Worm (Caenorhabditis elegans): ENCODE data around the gene srd-25.

DNA sequence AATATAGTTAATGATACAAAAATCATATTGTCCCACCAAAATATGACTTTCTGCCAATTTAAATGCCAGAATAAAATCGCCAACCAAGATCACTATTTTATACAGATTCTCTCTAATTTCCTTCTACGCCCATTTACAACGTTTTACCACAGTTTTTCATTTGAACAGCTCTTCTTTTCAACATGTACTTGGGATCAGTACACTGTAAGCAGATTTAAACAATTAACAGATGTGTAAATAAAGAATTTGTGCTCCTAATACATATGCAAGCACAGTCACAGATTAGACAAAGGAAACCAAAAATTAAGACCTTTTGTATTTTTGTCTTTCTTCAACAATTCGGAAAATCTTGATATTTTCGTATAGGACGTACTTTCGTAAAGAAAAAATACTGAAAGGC is 11.6 kb downstream of the srd-25 start, which contains the start of gene F07C4.11:
- TF ChIP-seq ref-1 (GFP tag; conservative IDR thresholded peaks at IDR 0.05), result no peak
- TF ChIP-seq med-1 (GFP tag; optimal IDR thresholded peaks at IDR 0.05; ENCODE audit: insufficient read depth), result no peak
- TF ChIP-seq flt-1 (GFP tag; IDR thresholded peaks at IDR 0.05), result no peak
- no peak for TF ChIP-seq klf-2 (GFP tag; conservative IDR thresholded peaks at IDR 0.05)

Measured in whole organism, midembryonic.